Fruit fly (Drosophila melanogaster) whole organism, embryonic: Measurements from ENCODE around the gene CG14207.
A peak's percentile ranks its signal among the peaks of the same experiment; 100 is the strongest.

Experiments
- B-H2 ChIP-seq: fragments of 200-800 bp; sonication (Bioruptor generic); optimal IDR thresholded peaks from 2 replicates; lab custom pipeline; 2018; ENCODE audit warnings: missing biosample characterization, mild to moderate bottlenecking, missing genetic modification characterization
- CG10543 ChIP-seq: fragments of 200-800 bp; sonication (Bioruptor generic); optimal IDR thresholded peaks from 3 replicates; lab custom pipeline; 2017; ENCODE audit warnings: missing biosample characterization, mild to moderate bottlenecking, missing genetic modification characterization, moderate library complexity
- CG11247 ChIP-seq: fragments of 200-800 bp; sonication (Bioruptor generic); IDR thresholded peaks from 2 replicates; pipeline ENCODE4 v1.3.6; 2022; ENCODE audit warnings: missing biosample characterization, missing genetic modification characterization
- CG11696 ChIP-seq: fragments of 200-800 bp; sonication (Bioruptor generic); IDR thresholded peaks from 2 replicates; pipeline ENCODE4 v1.3.6; 2022; ENCODE audit warnings: missing biosample characterization, missing genetic modification characterization
- CG12155 ChIP-seq: fragments of 200-800 bp; sonication (Bioruptor generic); optimal IDR thresholded peaks from 3 replicates; lab custom pipeline; 2016; ENCODE audit warnings: missing biosample characterization, missing genetic modification characterization
- CG12219 ChIP-seq: fragments of 200-800 bp; sonication (Bioruptor generic); optimal IDR thresholded peaks from 3 replicates; lab custom pipeline; 2018; ENCODE audit warnings: missing biosample characterization, mild to moderate bottlenecking, missing genetic modification characterization
- CG13287 ChIP-seq: fragments of 200-800 bp; sonication (Bioruptor generic); IDR thresholded peaks from 2 replicates; pipeline ENCODE4 v1.3.6; 2022; ENCODE audit warnings: missing biosample characterization, missing genetic modification characterization; ENCODE audit not compliant: partially characterized antibody
- CG14441 ChIP-seq: fragments of 200-800 bp; sonication (Bioruptor generic); IDR thresholded peaks from 2 replicates; pipeline ENCODE4 v1.3.6; 2022; ENCODE audit warnings: missing biosample characterization, missing genetic modification characterization
- CG15479 ChIP-seq: fragments of 200-800 bp; sonication (Bioruptor generic); optimal IDR thresholded peaks from 3 replicates; lab custom pipeline; 2019; ENCODE audit warnings: missing biosample characterization, mild to moderate bottlenecking, missing genetic modification characterization, moderate library complexity
- CG15514 ChIP-seq: fragments of 200-800 bp; sonication (Bioruptor generic); optimal IDR thresholded peaks from 3 replicates; lab custom pipeline; 2017; ENCODE audit warnings: missing biosample characterization, missing genetic modification characterization, mild to moderate bottlenecking, moderate library complexity, missing genetic modification reagents
- CG1602 ChIP-seq: fragments of 200-800 bp; sonication (Bioruptor generic); optimal IDR thresholded peaks from 3 replicates; lab custom pipeline; 2016; ENCODE audit warnings: missing biosample characterization, missing genetic modification characterization
- CG17359 ChIP-seq: fragments of 200-800 bp; sonication (Bioruptor generic); optimal IDR thresholded peaks from 3 replicates; lab custom pipeline; 2018; ENCODE audit warnings: missing biosample characterization, mild to moderate bottlenecking, missing genetic modification characterization, moderate library complexity
- CG17802 ChIP-seq: fragments of 200-800 bp; sonication (Bioruptor generic); optimal IDR thresholded peaks from 2 replicates; lab custom pipeline; 2018; ENCODE audit warnings: missing biosample characterization, mild to moderate bottlenecking, missing genetic modification characterization, moderate library complexity
- CG1832 ChIP-seq: fragments of 200-800 bp; sonication (Bioruptor generic); optimal IDR thresholded peaks from 2 replicates; lab custom pipeline; 2017; ENCODE audit warnings: missing biosample characterization, mild to moderate bottlenecking, missing genetic modification characterization, inconsistent platforms
- CG3065 ChIP-seq: fragments of 200-800 bp; sonication (Bioruptor generic); optimal IDR thresholded peaks from 2 replicates; lab custom pipeline; 2016; ENCODE audit warnings: missing biosample characterization, missing genetic modification characterization
- CG4707 ChIP-seq: fragments of 200-800 bp; sonication (Bioruptor generic); optimal IDR thresholded peaks from 2 replicates; lab custom pipeline; 2018; ENCODE audit warnings: missing biosample characterization, mild to moderate bottlenecking, missing genetic modification characterization, moderate library complexity
- CG5953 ChIP-seq: fragments of 200-800 bp; sonication (Bioruptor generic); IDR thresholded peaks from 2 replicates; pipeline ENCODE4 v1.3.6; 2022; ENCODE audit warnings: missing biosample characterization, missing genetic modification characterization
- CG7271 ChIP-seq: fragments of 200-800 bp; sonication (Bioruptor generic); optimal IDR thresholded peaks from 2 replicates; lab custom pipeline; 2018; ENCODE audit warnings: missing biosample characterization, mild to moderate bottlenecking, missing genetic modification characterization, moderate library complexity
- CG7928 ChIP-seq: fragments of 200-800 bp; sonication (Bioruptor generic); optimal IDR thresholded peaks from 2 replicates; lab custom pipeline; 2017; ENCODE audit warnings: missing biosample characterization, mild to moderate bottlenecking, missing genetic modification characterization
- CG8089 ChIP-seq: fragments of 200-800 bp; sonication (Bioruptor generic); optimal IDR thresholded peaks from 3 replicates; lab custom pipeline; 2016; ENCODE audit warnings: missing biosample characterization, missing genetic modification characterization
- CG8765 ChIP-seq: fragments of 200-800 bp; sonication (Bioruptor generic); IDR thresholded peaks from 2 replicates; pipeline ENCODE4 v1.3.6; 2022; ENCODE audit warnings: missing biosample characterization, missing genetic modification characterization
- CTCF ChIP-seq: fragments of 200-800 bp; sonication (Bioruptor generic); optimal IDR thresholded peaks from 2 replicates; lab custom pipeline; 2017; ENCODE audit warnings: missing biosample characterization, mild to moderate bottlenecking, missing genetic modification characterization, moderate library complexity
- D19B ChIP-seq: fragments of 200-800 bp; sonication (Bioruptor generic); optimal IDR thresholded peaks from 2 replicates; lab custom pipeline; 2017; ENCODE audit warnings: missing biosample characterization, mild to moderate bottlenecking, missing genetic modification characterization
- Dad ChIP-seq: fragments of 200-800 bp; sonication (Bioruptor generic); optimal IDR thresholded peaks from 3 replicates; lab custom pipeline; 2016; ENCODE audit warnings: missing biosample characterization, missing genetic modification characterization
- Drgx ChIP-seq: fragments of 200-800 bp; sonication (Bioruptor generic); IDR thresholded peaks from 2 replicates; pipeline ENCODE4 v1.3.6; 2022; ENCODE audit warnings: missing biosample characterization, missing genetic modification characterization
- E2f2 ChIP-seq: fragments of 200-800 bp; sonication (Bioruptor generic); IDR thresholded peaks from 2 replicates; pipeline ENCODE4 v1.3.6; 2022; ENCODE audit warnings: missing biosample characterization, missing genetic modification characterization
- Hsf ChIP-seq: fragments of 200-800 bp; sonication (Bioruptor generic); optimal IDR thresholded peaks from 3 replicates; lab custom pipeline; 2016; ENCODE audit warnings: missing biosample characterization, missing genetic modification characterization
- Max ChIP-seq: fragments of 200-800 bp; sonication (Bioruptor generic); optimal IDR thresholded peaks from 2 replicates; lab custom pipeline; 2016; ENCODE audit warnings: missing biosample characterization, mild to moderate bottlenecking, missing genetic modification characterization
- Nf-YB ChIP-seq: fragments of 200-800 bp; sonication (Bioruptor generic); optimal IDR thresholded peaks from 3 replicates; lab custom pipeline; 2019; ENCODE audit warnings: missing biosample characterization, mild to moderate bottlenecking, missing genetic modification characterization, moderate library complexity
- Optix ChIP-seq: fragments of 200-800 bp; sonication (Bioruptor generic); IDR thresholded peaks from 3 replicates; pipeline ENCODE4 v1.3.6; 2022; ENCODE audit warnings: missing biosample characterization, missing genetic modification characterization
- Pdp1 ChIP-seq, 2 experiments: fragments of 200-800 bp; sonication (Bioruptor generic); optimal IDR thresholded peaks; 3 replicates each; lab custom pipeline; 2016; ENCODE audit warnings: missing biosample characterization in 2 of 2, missing genetic modification characterization in 2 of 2, mild to moderate bottlenecking in 1 of 2, moderate library complexity in 1 of 2
- Stat92E ChIP-seq, 3 experiments: fragments of >200 bp in 2 of 3; fragments of 200-800 bp in 1 of 3; sonication (Bioruptor generic) in 1 of 3; optimal IDR thresholded peaks; 2 replicates each; lab custom pipeline; 2017 to 2019; ENCODE audit warnings: missing biosample characterization in 3 of 3, missing genetic modification characterization in 3 of 3, mild to moderate bottlenecking in 1 of 3, moderate library complexity in 1 of 3
- bigmax ChIP-seq: fragments of 200-800 bp; sonication (Bioruptor generic); optimal IDR thresholded peaks from 2 replicates; lab custom pipeline; 2018; ENCODE audit warnings: missing biosample characterization, mild to moderate bottlenecking, missing genetic modification characterization
- bsh ChIP-seq, 2 experiments: fragments of 200-800 bp; sonication (Bioruptor generic); optimal IDR thresholded peaks; 2 replicates each; lab custom pipeline; 2017 to 2018; ENCODE audit warnings: mild to moderate bottlenecking in 2 of 2, missing biosample characterization in 2 of 2, missing genetic modification characterization in 2 of 2, moderate library complexity in 1 of 2
- cg ChIP-seq: fragments of 200-800 bp; sonication (Bioruptor generic); optimal IDR thresholded peaks from 3 replicates; lab custom pipeline; 2019; ENCODE audit warnings: missing biosample characterization, mild to moderate bottlenecking, missing genetic modification characterization, moderate library complexity
- crp ChIP-seq, 2 experiments: fragments of 200-800 bp; sonication (Bioruptor generic); optimal IDR thresholded peaks; 2 replicates in 1 of 2; 3 replicates in 1 of 2; lab custom pipeline; 2017; ENCODE audit warnings: missing biosample characterization in 2 of 2, missing genetic modification characterization in 2 of 2, mild to moderate bottlenecking in 1 of 2, moderate library complexity in 1 of 2
- da ChIP-seq: fragments of 200-800 bp; sonication (Bioruptor generic); optimal IDR thresholded peaks from 2 replicates; lab custom pipeline; 2016; ENCODE audit warnings: missing biosample characterization, missing genetic modification characterization
- danr ChIP-seq: fragments of 200-800 bp; sonication (Bioruptor generic); IDR thresholded peaks from 2 replicates; pipeline ENCODE4 v1.3.6; 2022; ENCODE audit warnings: missing biosample characterization, missing genetic modification characterization
- dmrt99B ChIP-seq: fragments of 200-800 bp; sonication (Bioruptor generic); optimal IDR thresholded peaks from 2 replicates; lab custom pipeline; 2018; ENCODE audit warnings: missing biosample characterization, mild to moderate bottlenecking, missing genetic modification characterization, moderate library complexity
- eyg ChIP-seq: fragments of 200-800 bp; sonication (Bioruptor generic); optimal IDR thresholded peaks from 3 replicates; lab custom pipeline; 2016; ENCODE audit warnings: missing biosample characterization, missing genetic modification characterization
- kni ChIP-seq: fragments of 200-800 bp; sonication (Bioruptor generic); optimal IDR thresholded peaks from 3 replicates; lab custom pipeline; 2017; ENCODE audit warnings: mild to moderate bottlenecking, missing biosample characterization, missing genetic modification reagents, missing genetic modification characterization
- nerfin-1 ChIP-seq: fragments of 200-800 bp; sonication (Bioruptor generic); optimal IDR thresholded peaks from 3 replicates; lab custom pipeline; 2019; ENCODE audit warnings: missing biosample characterization, mild to moderate bottlenecking, missing genetic modification characterization, moderate library complexity
- org-1 ChIP-seq: fragments of 200-800 bp; sonication (Bioruptor generic); optimal IDR thresholded peaks from 2 replicates; lab custom pipeline; 2017; ENCODE audit warnings: missing biosample characterization, missing genetic modification characterization
- pnt ChIP-seq: fragments of 200-800 bp; sonication (Bioruptor generic); optimal IDR thresholded peaks from 3 replicates; lab custom pipeline; 2016; ENCODE audit warnings: missing biosample characterization, missing genetic modification characterization
- run ChIP-seq: fragments of 200-800 bp; sonication (Bioruptor generic); optimal IDR thresholded peaks from 3 replicates; lab custom pipeline; 2018; ENCODE audit warnings: missing biosample characterization, mild to moderate bottlenecking, missing genetic modification characterization
- stwl ChIP-seq: fragments of 200-800 bp; sonication (Bioruptor generic); optimal IDR thresholded peaks from 3 replicates; lab custom pipeline; 2018; ENCODE audit warnings: missing biosample characterization, mild to moderate bottlenecking, missing genetic modification characterization, moderate library complexity
- tgo ChIP-seq: fragments of 200-800 bp; sonication (Bioruptor generic); IDR thresholded peaks from 3 replicates; pipeline ENCODE4 v1.3.6; 2022; ENCODE audit warnings: missing biosample characterization, missing genetic modification characterization
- trh ChIP-seq: fragments of 200-800 bp; sonication (Bioruptor generic); optimal IDR thresholded peaks from 2 replicates; lab custom pipeline; 2016; ENCODE audit warnings: missing biosample characterization, missing genetic modification characterization
- unc-4 ChIP-seq: fragments of 200-800 bp; sonication (Bioruptor generic); IDR thresholded peaks from 2 replicates; pipeline ENCODE4 v1.3.6; 2022; ENCODE audit warnings: missing biosample characterization, missing genetic modification characterization; ENCODE audit not compliant: partially characterized antibody
- vvl ChIP-seq: fragments of 200-800 bp; sonication (Bioruptor generic); IDR thresholded peaks from 2 replicates; pipeline ENCODE4 v1.3.6; 2022; ENCODE audit warnings: missing biosample characterization, missing genetic modification characterization
- wor ChIP-seq: fragments of 200-800 bp; sonication (Bioruptor generic); IDR thresholded peaks from 2 replicates; pipeline ENCODE4 v1.3.6; 2022; ENCODE audit warnings: missing biosample characterization, missing genetic modification characterization

The CG14207 gene

dm6 chrX:19631365-19631832 is 26.4 kb downstream of the CG14207 start (continued):
- TF ChIP-seq stwl (no peak), D19B (no peak), Dad (GFP tag; lab: Kevin White, UChicago) (no peak), dmrt99B (tag; lab: Kevin White, UChicago) (no peak), CG12219 (no peak), CG1832 (GFP tag; lab: Kevin White, UChicago) (no peak), bsh (GFP tag; optimal IDR thresholded peaks at IDR 0.05; lab: Kevin White, UChicago) (no peak), CG11247 (GFP tag; lab: Robert Waterston, UW) (no peak), CG13287 (GFP tag; lab: Robert Waterston, UW) (peak; percentile 49; the same call in 1 of the 2 replicates), run (tag; lab: Kevin White, UChicago) (no peak), B-H2 (GFP tag; lab: Kevin White, UChicago) (no peak), crp (GFP tag; optimal IDR thresholded peaks at IDR 0.05; lab: Kevin White, UChicago) (peak in 1 of 2 experiments; percentile 51), Optix (GFP tag; lab: Robert Waterston, UW) (no peak), bigmax (GFP tag; lab: Kevin White, UChicago) (no peak), CG8089 (GFP tag; lab: Kevin White, UChicago) (no peak), CG17802 (tag; lab: Kevin White, UChicago) (no peak), CG7928 (no peak), CG11696 (GFP tag; lab: Robert Waterston, UW) (no peak), danr (GFP tag; lab: Robert Waterston, UW) (no peak), Nf-YB (no peak), CG14441 (GFP tag; lab: Robert Waterston, UW) (no peak), CG4707 (GFP tag; lab: Kevin White, UChicago) (no peak), vvl (GFP tag; lab: Robert Waterston, UW) (peak; percentile 38; the same call in 1 of the 2 replicates), Pdp1 (GFP tag; optimal IDR thresholded peaks at IDR 0.05; lab: Kevin White, UChicago) (no peak), CG1602 (GFP tag; lab: Kevin White, UChicago) (no peak), wor (GFP tag; lab: Robert Waterston, UW) (no peak), org-1 (GFP tag; lab: Kevin White, UChicago) (no peak), eyg (no peak), CG17359 (tag; lab: Kevin White, UChicago) (no peak), Stat92E (GFP tag; optimal IDR thresholded peaks at IDR 0.05; lab: Kevin White, UChicago) (no peak), CG3065 (GFP tag; lab: Kevin White, UChicago) (no peak), CTCF (GFP tag; lab: Kevin White, UChicago) (no peak), CG15479 (GFP tag; lab: Kevin White, UChicago) (peak; percentile 55), CG5953 (GFP tag; lab: Robert Waterston, UW) (no peak), da (GFP tag; lab: Kevin White, UChicago) (no peak), nerfin-1 (tag; lab: Kevin White, UChicago) (peak; percentile 20), Hsf (GFP tag; lab: Kevin White, UChicago) (no peak), CG10543 (GFP tag; lab: Kevin White, UChicago) (no peak), CG12155 (GFP tag; lab: Kevin White, UChicago) (peak; percentile 51), trh (GFP tag; lab: Kevin White, UChicago) (no peak), CG7271 (tag; lab: Kevin White, UChicago) (no peak), CG8765 (no peak), tgo (GFP tag; lab: Robert Waterston, UW) (no peak), pnt (no peak), Drgx (GFP tag; lab: Robert Waterston, UW) (peak; percentile 41; the same call in 1 of the 2 replicates), unc-4 (GFP tag; lab: Robert Waterston, UW) (no peak), E2f2 (GFP tag; lab: Robert Waterston, UW) (no peak), CG15514 (no peak), cg (GFP tag; lab: Kevin White, UChicago) (peak; percentile 92), kni (GFP tag; lab: Kevin White, UChicago) (no peak), Max (GFP tag; lab: Kevin White, UChicago) (no peak)
